Fruit fly (Drosophila melanogaster) whole organism, embryonic: ENCODE data around the gene RabX5.
A peak's percentile ranks its signal among the peaks of the same experiment; 100 is the strongest.

Source experiments
- Aef1 ChIP-seq: fragments of 200-800 bp; sonication (Bioruptor generic); IDR thresholded peaks from 3 replicates; pipeline ENCODE4 v1.3.6; 2022; ENCODE audit warnings: missing biosample characterization, missing genetic modification characterization
- Antp ChIP-seq: fragments of 200-800 bp; sonication (Bioruptor generic); optimal IDR thresholded peaks from 3 replicates; lab custom pipeline; 2016; ENCODE audit warnings: missing biosample characterization, missing genetic modification characterization
- Atf-2 ChIP-seq: fragments of 200-800 bp; sonication (Bioruptor generic); optimal IDR thresholded peaks from 2 replicates; lab custom pipeline; 2016; ENCODE audit warnings: missing biosample characterization, missing genetic modification characterization
- CG10321 ChIP-seq: fragments of 200-800 bp; sonication (Bioruptor generic); IDR thresholded peaks from 2 replicates; pipeline ENCODE4 v1.3.6; 2022; ENCODE audit warnings: missing biosample characterization, missing genetic modification characterization
- CG11456 ChIP-seq: fragments of 200-800 bp; sonication (Bioruptor generic); IDR thresholded peaks from 3 replicates; pipeline ENCODE4 v1.3.6; 2022; ENCODE audit warnings: missing biosample characterization, missing genetic modification characterization
- CG12071 ChIP-seq: fragments of 200-800 bp; sonication (Bioruptor generic); optimal IDR thresholded peaks from 3 replicates; lab custom pipeline; 2018; ENCODE audit warnings: missing biosample characterization, mild to moderate bottlenecking, missing genetic modification characterization
- CG12104 ChIP-seq: fragments of 200-800 bp; sonication (Bioruptor generic); optimal IDR thresholded peaks from 3 replicates; lab custom pipeline; 2016; ENCODE audit warnings: missing biosample characterization, missing genetic modification characterization
- CG14014 ChIP-seq: fragments of 200-800 bp; sonication (Bioruptor generic); IDR thresholded peaks from 2 replicates; pipeline ENCODE4 v1.3.6; 2022; ENCODE audit warnings: missing biosample characterization, missing genetic modification characterization
- CG1603 ChIP-seq: fragments of 200-800 bp; sonication (Bioruptor generic); optimal IDR thresholded peaks from 2 replicates; lab custom pipeline; 2019; ENCODE audit warnings: missing biosample characterization, mild to moderate bottlenecking, missing genetic modification characterization, moderate library complexity
- CG1647 ChIP-seq: fragments of 200-800 bp; sonication (Bioruptor generic); optimal IDR thresholded peaks from 3 replicates; lab custom pipeline; 2016; ENCODE audit warnings: missing biosample characterization, missing genetic modification characterization
- CG17328 ChIP-seq: fragments of 200-800 bp; sonication (Bioruptor generic); IDR thresholded peaks from 2 replicates; pipeline ENCODE4 v1.3.6; 2022; ENCODE audit warnings: missing biosample characterization, missing genetic modification characterization
- CG1792 ChIP-seq: fragments of 200-800 bp; sonication (Bioruptor generic); optimal IDR thresholded peaks from 2 replicates; lab custom pipeline; 2016; ENCODE audit warnings: missing biosample characterization, missing genetic modification characterization
- CG30020 ChIP-seq: fragments of 200-800 bp; optimal IDR thresholded peaks from 2 replicates; lab custom pipeline; 2019; ENCODE audit warnings: missing biosample characterization, mild to moderate bottlenecking, missing genetic modification characterization, moderate library complexity
- CG32772 ChIP-seq: fragments of 200-800 bp; sonication (Bioruptor generic); IDR thresholded peaks from 2 replicates; pipeline ENCODE4 v1.3.6; 2022; ENCODE audit warnings: missing biosample characterization, missing genetic modification characterization
- CG3281 ChIP-seq: fragments of 200-800 bp; sonication (Bioruptor generic); optimal IDR thresholded peaks from 3 replicates; lab custom pipeline; 2017; ENCODE audit warnings: missing biosample characterization, mild to moderate bottlenecking, missing genetic modification characterization
- CG3407 ChIP-seq: fragments of 200-800 bp; sonication (Bioruptor generic); optimal IDR thresholded peaks from 2 replicates; lab custom pipeline; 2018; ENCODE audit warnings: missing biosample characterization, mild to moderate bottlenecking, missing genetic modification characterization
- CG5180 ChIP-seq: fragments of 200-800 bp; sonication (Bioruptor generic); optimal IDR thresholded peaks from 3 replicates; lab custom pipeline; 2017; ENCODE audit warnings: missing biosample characterization, missing genetic modification characterization, mild to moderate bottlenecking, moderate library complexity, missing genetic modification reagents
- CG6813 ChIP-seq: fragments of 200-800 bp; sonication (Bioruptor generic); optimal IDR thresholded peaks from 2 replicates; lab custom pipeline; 2017; ENCODE audit warnings: missing biosample characterization, missing genetic modification characterization, mild to moderate bottlenecking, moderate library complexity, missing genetic modification reagents
- CG7987 ChIP-seq: fragments of 200-800 bp; sonication (Bioruptor generic); optimal IDR thresholded peaks from 2 replicates; lab custom pipeline; 2018; ENCODE audit warnings: missing biosample characterization, mild to moderate bottlenecking, missing genetic modification characterization, moderate library complexity
- D ChIP-seq, 2 experiments: fragments of 200-800 bp in 1 of 2; fragments of >200 bp in 1 of 2; sonication (Bioruptor generic) in 1 of 2; optimal IDR thresholded peaks; 2 replicates in 1 of 2; 3 replicates in 1 of 2; lab custom pipeline; 2017; ENCODE audit warnings: mild to moderate bottlenecking in 1 of 2, missing biosample characterization in 1 of 2, missing genetic modification characterization in 1 of 2, missing genetic modification reagents in 1 of 2
- Dbx ChIP-seq: fragments of 200-800 bp; sonication (Bioruptor generic); IDR thresholded peaks from 3 replicates; pipeline ENCODE4 v1.3.6; 2022; ENCODE audit warnings: missing biosample characterization, missing genetic modification characterization
- HLH54F ChIP-seq: fragments of 200-800 bp; sonication (Bioruptor generic); optimal IDR thresholded peaks from 3 replicates; lab custom pipeline; 2016; ENCODE audit warnings: missing biosample characterization, missing genetic modification characterization
- Hmx ChIP-seq: fragments of 200-800 bp; sonication (Bioruptor generic); optimal IDR thresholded peaks from 2 replicates; lab custom pipeline; 2016; ENCODE audit warnings: missing biosample characterization, missing genetic modification characterization
- Neu2 ChIP-seq: fragments of 200-800 bp; sonication (Bioruptor generic); optimal IDR thresholded peaks from 3 replicates; lab custom pipeline; 2016; ENCODE audit warnings: missing biosample characterization, missing genetic modification characterization, borderline replicate concordance
- Side ChIP-seq: fragments of 200-800 bp; sonication (Bioruptor generic); optimal IDR thresholded peaks from 2 replicates; lab custom pipeline; 2016; ENCODE audit warnings: missing biosample characterization, missing genetic modification characterization
- Sox100B ChIP-seq: fragments of 200-800 bp; sonication (Bioruptor generic); optimal IDR thresholded peaks from 3 replicates; lab custom pipeline; 2018; ENCODE audit warnings: missing biosample characterization, mild to moderate bottlenecking, missing genetic modification characterization
- Sry-β ChIP-seq: fragments of 200-800 bp; sonication (Bioruptor generic); optimal IDR thresholded peaks from 2 replicates; lab custom pipeline; 2018; ENCODE audit warnings: missing biosample characterization, mild to moderate bottlenecking, missing genetic modification characterization, moderate library complexity
- Stat92E ChIP-seq, 3 experiments: fragments of >200 bp in 2 of 3; fragments of 200-800 bp in 1 of 3; sonication (Bioruptor generic) in 1 of 3; optimal IDR thresholded peaks; 2 replicates each; lab custom pipeline; 2017 to 2019; ENCODE audit warnings: missing biosample characterization in 3 of 3, missing genetic modification characterization in 3 of 3, mild to moderate bottlenecking in 1 of 3, moderate library complexity in 1 of 3
- Taf1 ChIP-seq: fragments of 200-800 bp; sonication (Bioruptor generic); IDR thresholded peaks from 2 replicates; pipeline ENCODE4 v1.3.6; 2022; ENCODE audit warnings: missing biosample characterization, missing genetic modification characterization
- Trl ChIP-seq, 3 experiments: fragments of >200 bp in 2 of 3; fragments of 200-800 bp in 1 of 3; sonication (Bioruptor generic) in 1 of 3; optimal IDR thresholded peaks; 2 replicates in 1 of 3; 3 replicates in 2 of 3; lab custom pipeline; 2016 to 2017; ENCODE audit warnings: missing biosample characterization in 1 of 3, missing genetic modification characterization in 1 of 3
- ac ChIP-seq: fragments of 200-800 bp; sonication (Bioruptor generic); optimal IDR thresholded peaks from 3 replicates; lab custom pipeline; 2017; ENCODE audit warnings: missing biosample characterization, mild to moderate bottlenecking, missing genetic modification characterization
- al ChIP-seq: fragments of 200-800 bp; sonication (Bioruptor generic); IDR thresholded peaks from 2 replicates; pipeline ENCODE4 v1.3.6; 2022; ENCODE audit warnings: missing biosample characterization, missing genetic modification characterization
- chinmo ChIP-seq: fragments of 200-800 bp; sonication (Bioruptor generic); IDR thresholded peaks from 4 replicates; pipeline ENCODE4 v1.3.6; 2022; ENCODE audit warnings: missing biosample characterization, missing genetic modification characterization; ENCODE audit not compliant: partially characterized antibody
- chm ChIP-seq: fragments of 200-800 bp; sonication (Bioruptor generic); IDR thresholded peaks from 2 replicates; pipeline ENCODE4 v1.3.6; 2022; ENCODE audit warnings: missing biosample characterization, missing genetic modification characterization
- dysf ChIP-seq: fragments of 200-800 bp; sonication (Bioruptor generic); IDR thresholded peaks from 3 replicates; pipeline ENCODE4 v1.3.6; 2022; ENCODE audit warnings: missing biosample characterization, missing genetic modification characterization
- gce ChIP-seq: fragments of 200-800 bp; sonication (Bioruptor generic); IDR thresholded peaks from 3 replicates; pipeline ENCODE4 v1.3.6; 2022; ENCODE audit warnings: missing biosample characterization, missing genetic modification characterization
- gem ChIP-seq: fragments of 200-800 bp; sonication (Bioruptor generic); optimal IDR thresholded peaks from 2 replicates; lab custom pipeline; 2019; ENCODE audit warnings: missing biosample characterization, mild to moderate bottlenecking, missing genetic modification characterization, moderate library complexity
- nau ChIP-seq: fragments of 200-800 bp; sonication (Bioruptor generic); optimal IDR thresholded peaks from 3 replicates; lab custom pipeline; 2017; ENCODE audit warnings: missing biosample characterization, mild to moderate bottlenecking, missing genetic modification characterization, missing genetic modification reagents
- odd ChIP-seq: fragments of 200-800 bp; sonication (Bioruptor generic); optimal IDR thresholded peaks from 2 replicates; lab custom pipeline; 2017; ENCODE audit warnings: missing biosample characterization, mild to moderate bottlenecking, missing genetic modification characterization
- pfk ChIP-seq: fragments of 200-800 bp; sonication (Bioruptor generic); optimal IDR thresholded peaks from 2 replicates; lab custom pipeline; 2018; ENCODE audit warnings: missing biosample characterization, mild to moderate bottlenecking, missing genetic modification characterization, moderate library complexity
- pzg ChIP-seq: fragments of 200-800 bp; sonication (Bioruptor generic); optimal IDR thresholded peaks from 3 replicates; lab custom pipeline; 2018; ENCODE audit warnings: missing biosample characterization, mild to moderate bottlenecking, missing genetic modification characterization, moderate library complexity
- rib ChIP-seq: fragments of 200-800 bp; sonication (Bioruptor generic); IDR thresholded peaks from 2 replicates; pipeline ENCODE4 v1.3.6; 2022; ENCODE audit warnings: missing biosample characterization, missing genetic modification characterization
- sens-2 ChIP-seq: fragments of 200-800 bp; sonication (Bioruptor generic); IDR thresholded peaks from 2 replicates; pipeline ENCODE4 v1.3.6; 2022; ENCODE audit warnings: missing biosample characterization, missing genetic modification characterization
- sim ChIP-seq: fragments of 200-800 bp; sonication (Bioruptor generic); IDR thresholded peaks from 2 replicates; pipeline ENCODE4 v1.3.6; 2022; ENCODE audit warnings: missing biosample characterization, missing genetic modification characterization
- sna ChIP-seq: fragments of 200-800 bp; sonication (Bioruptor generic); IDR thresholded peaks from 2 replicates; pipeline ENCODE4 v1.3.6; 2022; ENCODE audit warnings: missing biosample characterization, missing genetic modification characterization; ENCODE audit not compliant: partially characterized antibody
- tin ChIP-seq: fragments of 200-800 bp; sonication (Bioruptor generic); optimal IDR thresholded peaks from 3 replicates; lab custom pipeline; 2016; ENCODE audit warnings: missing biosample characterization, missing genetic modification characterization
- tup ChIP-seq: fragments of 200-800 bp; sonication (Bioruptor generic); optimal IDR thresholded peaks from 2 replicates; lab custom pipeline; 2016; ENCODE audit warnings: missing biosample characterization, mild to moderate bottlenecking, missing genetic modification characterization, moderate library complexity
- unc-4 ChIP-seq: fragments of 200-800 bp; sonication (Bioruptor generic); IDR thresholded peaks from 2 replicates; pipeline ENCODE4 v1.3.6; 2022; ENCODE audit warnings: missing biosample characterization, missing genetic modification characterization; ENCODE audit not compliant: partially characterized antibody
- usp ChIP-seq: fragments of >200 bp; optimal IDR thresholded peaks from 2 replicates; lab custom pipeline; 2017; ENCODE audit warnings: missing biosample characterization, missing genetic modification characterization

RabX5 gene

dm6 chr3L:1668504-1668903 is 1.4 kb downstream of the RabX5 start, which contains the start of gene RpL23A (continued):
- TF ChIP-seq CG3407 (GFP tag; lab: Kevin White, UChicago) (peak; percentile 93), Aef1 (GFP tag; lab: Robert Waterston, UW) (peak; percentile 93), Antp (GFP tag; lab: Kevin White, UChicago) (peak; percentile 98), CG14014 (peak; percentile 94), CG32772 (GFP tag; lab: Robert Waterston, UW) (peak; percentile 91), sna (peak; percentile 49; the same call in 1 of the 2 replicates), dysf (GFP tag; lab: Robert Waterston, UW) (peak; percentile 94), ac (GFP tag; lab: Kevin White, UChicago) (peak; percentile 86), CG1603 (tag; lab: Kevin White, UChicago) (peak; percentile 100), Neu2 (GFP tag; lab: Kevin White, UChicago) (peak; percentile 89), Sox100B (GFP tag; lab: Kevin White, UChicago) (no peak), tup (GFP tag; lab: Kevin White, UChicago) (peak; percentile 85), CG12071 (GFP tag; lab: Kevin White, UChicago) (peak; percentile 92), rib (GFP tag; lab: Robert Waterston, UW) (peak; percentile 93), CG7987 (GFP tag; lab: Kevin White, UChicago) (peak; percentile 99), Sry-β (GFP tag; lab: Kevin White, UChicago) (peak; percentile 52), CG6813 (GFP tag; lab: Kevin White, UChicago) (peak; percentile 96), pfk (GFP tag; lab: Kevin White, UChicago) (peak; percentile 82), Dbx (GFP tag; lab: Robert Waterston, UW) (peak; percentile 98), chinmo (GFP tag; lab: Robert Waterston, UW) (no peak), D (optimal IDR thresholded peaks at IDR 0.05; lab: Kevin White, UChicago) (peak; percentile 69), D (GFP tag; optimal IDR thresholded peaks at IDR 0.05; lab: Kevin White, UChicago) (peak; percentile 92), sens-2 (GFP tag; lab: Robert Waterston, UW) (peak; percentile 90), pzg (peak; percentile 100), CG1792 (GFP tag; lab: Kevin White, UChicago) (peak; percentile 96), odd (GFP tag; lab: Kevin White, UChicago) (peak; percentile 89), usp (no peak), nau (GFP tag; lab: Kevin White, UChicago) (peak; percentile 94), gce (peak; percentile 88), CG10321 (GFP tag; lab: Robert Waterston, UW) (peak; percentile 74), CG17328 (GFP tag; lab: Robert Waterston, UW) (peak; percentile 95), CG12104 (peak; percentile 95), CG11456 (GFP tag; lab: Robert Waterston, UW) (peak; percentile 98), Side (peak; percentile 98), CG1647 (GFP tag; lab: Kevin White, UChicago) (peak; percentile 97), unc-4 (GFP tag; lab: Robert Waterston, UW) (peak; percentile 48), CG5180 (GFP tag; lab: Kevin White, UChicago) (peak; percentile 76), Taf1 (GFP tag; lab: Robert Waterston, UW) (peak; percentile 71; the same call in 1 of the 2 replicates), HLH54F (GFP tag; lab: Kevin White, UChicago) (peak; percentile 96), CG3281 (GFP tag; lab: Kevin White, UChicago) (peak; percentile 94), chm (GFP tag; lab: Robert Waterston, UW) (peak; percentile 97), gem (tag; lab: Kevin White, UChicago) (peak; percentile 84), Stat92E (GFP tag; optimal IDR thresholded peaks at IDR 0.05; lab: Kevin White, UChicago) (peak in 1 of 3 experiments; percentile 91), Atf-2 (GFP tag; lab: Kevin White, UChicago) (peak; percentile 93), tin (GFP tag; lab: Kevin White, UChicago) (peak; percentile 93), sim (peak; percentile 76), al (GFP tag; lab: Robert Waterston, UW) (peak; percentile 91), CG30020 (tag; lab: Kevin White, UChicago) (peak; percentile 82), Hmx (GFP tag; lab: Kevin White, UChicago) (peak; percentile 70), Trl (optimal IDR thresholded peaks at IDR 0.05; lab: Kevin White, UChicago) (peak in 1 of 2 experiments; percentile 18), Trl (GFP tag; optimal IDR thresholded peaks at IDR 0.05; lab: Kevin White, UChicago) (peak; percentile 99)
